Worm (Caenorhabditis elegans) whole organism, L4 larva: ENCODE results near the gene F33E11.2.

Experiments used
- ZK546.5 ChIP-seq, 2 experiments: sonication (generic microtip); optimal IDR thresholded peaks; 2 replicates each; lab custom pipeline; 2017; ENCODE audit warnings: missing biosample characterization in 2 of 2, missing genetic modification characterization in 2 of 2
- aha-1 ChIP-seq: fragments of 150-350 bp; peaks from one replicate; lab custom pipeline; 2014; ENCODE audit warnings: missing biosample characterization, missing genetic modification characterization
- aly-2 ChIP-seq: sonication (generic microtip); optimal IDR thresholded peaks from 2 replicates; lab custom pipeline; 2018; ENCODE audit warnings: missing biosample characterization, missing genetic modification characterization
- ama-1 ChIP-seq: fragments of 150-350 bp; optimal IDR thresholded peaks from 2 replicates; lab custom pipeline; 2014; ENCODE audit warnings: inconsistent platforms, mixed read lengths
- ceh-82 ChIP-seq: sonication (generic microtip); optimal IDR thresholded peaks from 2 replicates; lab custom pipeline; 2017; ENCODE audit warnings: missing biosample characterization, missing genetic modification characterization
- egl-43 ChIP-seq: fragments of 200-800 bp; sonication (Bioruptor generic); IDR thresholded peaks from 2 replicates; pipeline ENCODE4 v1.3.6; 2022; ENCODE audit warnings: missing genetic modification reagents, missing genetic modification characterization, missing compliant biosample characterization
- fkh-10 ChIP-seq: fragments of 150-350 bp; optimal IDR thresholded peaks from 2 replicates; lab custom pipeline; 2014; ENCODE audit warnings: missing biosample characterization, missing genetic modification reagents, missing genetic modification characterization
- lsy-2 ChIP-seq, 2 experiments: fragments of 150-350 bp in 1 of 2; sonication (generic microtip) in 1 of 2; optimal IDR thresholded peaks; 2 replicates each; lab custom pipeline; 2014 to 2017; ENCODE audit warnings: missing biosample characterization in 2 of 2, missing genetic modification characterization in 2 of 2
- nhr-10 ChIP-seq: fragments of 150-350 bp; optimal IDR thresholded peaks from 2 replicates; lab custom pipeline; 2014; ENCODE audit warnings: missing biosample characterization, missing genetic modification characterization
- php-3 ChIP-seq: fragments of 200-800 bp; sonication (Bioruptor generic); IDR thresholded peaks from 2 replicates; pipeline ENCODE4 v1.3.6; 2022; ENCODE audit warnings: missing genetic modification reagents, missing genetic modification characterization, missing compliant biosample characterization
- snpc-1.2 ChIP-seq: fragments of 200-800 bp; sonication (Bioruptor generic); IDR thresholded peaks from 2 replicates; pipeline ENCODE4 v1.3.6; 2022; ENCODE audit warnings: missing genetic modification reagents, missing genetic modification characterization, missing compliant biosample characterization
- snpc-4 ChIP-seq: fragments of 150-350 bp; optimal IDR thresholded peaks from 2 replicates; lab custom pipeline; 2014; ENCODE audit warnings: missing biosample characterization, missing genetic modification characterization
- unc-62 ChIP-seq, 3 experiments: fragments of 150-350 bp in 1 of 3; sonication (generic microtip); optimal IDR thresholded peaks in 2 of 3; peaks in 1 of 3; 1 replicate in 1 of 3; 2 replicates in 2 of 3; lab custom pipeline; 2014 to 2017; ENCODE audit warnings: missing biosample characterization in 3 of 3, missing genetic modification characterization in 3 of 3, missing genetic modification reagents in 3 of 3, missing genotype in 1 of 3
- ztf-11 ChIP-seq: fragments of 150-350 bp; optimal IDR thresholded peaks from 2 replicates; lab custom pipeline; 2014; ENCODE audit warnings: missing biosample characterization, missing genetic modification characterization

- no peak for TF ChIP-seq unc-62 (GFP tag; optimal IDR thresholded peaks at IDR 0.05 in 1 of 2; lab: Kevin White, UChicago)
- TF ChIP-seq unc-62 (tag; optimal IDR thresholded peaks at IDR 0.05; lab: Kevin White, UChicago), result no peak
- TF ChIP-seq aly-2 (tag; lab: Kevin White, UChicago), result no peak
- no peak for TF ChIP-seq egl-43
- TF ChIP-seq php-3 (GFP tag; lab: Robert Waterston, UW), result no peak
- no peak for TF ChIP-seq snpc-4 (tag; lab: Kevin White, UChicago)
- no peak for TF ChIP-seq ZK546.5 (tag; optimal IDR thresholded peaks at IDR 0.05; lab: Kevin White, UChicago)
- no peak for TF ChIP-seq snpc-1.2 (GFP tag; lab: Robert Waterston, UW)
- no peak for TF ChIP-seq fkh-10 (GFP tag; lab: Kevin White, UChicago)
- no peak for TF ChIP-seq ceh-82
- no peak for TF ChIP-seq ama-1 (lab: Kevin White, UChicago)
- TF ChIP-seq aha-1, result no peak
- no peak for TF ChIP-seq ztf-11 (tag; lab: Kevin White, UChicago)
- no peak for TF ChIP-seq nhr-10 (tag; lab: Kevin White, UChicago)
- TF ChIP-seq lsy-2 (tag; optimal IDR thresholded peaks at IDR 0.05; lab: Kevin White, UChicago), result no peak
Measured at ce11 chrV:347561-348345, 50.0 kb downstream of the F33E11.2 start.
